Worm (Caenorhabditis elegans): ENCODE measurements around the gene cept-1.

DNA sequence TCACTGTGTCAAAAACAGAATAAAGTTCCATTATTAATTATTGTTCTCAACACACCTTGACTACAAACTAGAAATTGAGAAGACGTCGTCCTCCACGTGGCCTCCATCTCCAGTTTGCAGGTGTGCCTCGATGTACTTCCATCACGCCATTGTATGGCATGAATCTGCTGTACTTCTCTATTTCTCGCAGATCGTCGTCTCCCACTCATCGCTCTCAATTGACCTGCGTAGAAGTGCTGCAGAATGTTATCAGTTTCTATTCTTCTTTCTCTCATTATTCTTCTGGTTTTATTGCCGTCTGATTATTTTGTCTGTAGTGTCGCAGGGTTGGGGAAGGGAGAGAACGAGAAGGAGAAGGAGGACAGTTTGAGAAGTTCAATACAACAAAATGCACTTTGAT is 2.2 kb upstream of the cept-1 start:
- TF ChIP-seq fkh-2 (tag; optimal IDR thresholded peaks at IDR 0.05): no peak
- TF ChIP-seq zag-1 (tag; optimal IDR thresholded peaks at IDR 0.05): no peak
- no peak for TF ChIP-seq nhr-237 (tag; optimal IDR thresholded peaks at IDR 0.05)
- no peak for TF ChIP-seq ceh-9 (tag; optimal IDR thresholded peaks at IDR 0.05)
- TF ChIP-seq elt-2 (tag; optimal IDR thresholded peaks at IDR 0.05): peak; percentile 87
- TF ChIP-seq sea-2 (GFP tag; optimal IDR thresholded peaks at IDR 0.05): no peak
- TF ChIP-seq R02D3.7 (tag; optimal IDR thresholded peaks at IDR 0.05): no peak
- TF ChIP-seq aly-2 (tag; optimal IDR thresholded peaks at IDR 0.05): no peak
- no peak for TF ChIP-seq eor-1 (tag; optimal IDR thresholded peaks at IDR 0.05)
